Fruit fly (Drosophila melanogaster) whole organism, embryonic: Measurements from ENCODE around the gene UQCR-C2.

Experiments used
- Bgb ChIP-seq: fragments of 200-800 bp; sonication (Bioruptor generic); IDR thresholded peaks from 2 replicates; pipeline ENCODE4 v1.3.6; 2022; ENCODE audit warnings: missing biosample characterization, missing genetic modification characterization; ENCODE audit not compliant: partially characterized antibody
- CG10654 ChIP-seq: fragments of 200-800 bp; sonication (Bioruptor generic); optimal IDR thresholded peaks from 2 replicates; lab custom pipeline; 2016; ENCODE audit warnings: missing biosample characterization, missing genetic modification characterization
- CG11504 ChIP-seq: fragments of 200-800 bp; sonication (Bioruptor generic); optimal IDR thresholded peaks from 3 replicates; lab custom pipeline; 2019; ENCODE audit warnings: missing biosample characterization, mild to moderate bottlenecking, missing genetic modification characterization, moderate library complexity
- CG14050 ChIP-seq: fragments of 200-800 bp; sonication (Bioruptor generic); IDR thresholded peaks from 3 replicates; pipeline ENCODE4 v1.3.6; 2022; ENCODE audit warnings: missing biosample characterization, missing genetic modification characterization
- CG15601 ChIP-seq: fragments of 200-800 bp; sonication (Bioruptor generic); optimal IDR thresholded peaks from 3 replicates; lab custom pipeline; 2019; ENCODE audit warnings: missing biosample characterization, mild to moderate bottlenecking, missing genetic modification characterization, moderate library complexity
- CG17568 ChIP-seq: fragments of 200-800 bp; sonication (Bioruptor generic); optimal IDR thresholded peaks from 2 replicates; lab custom pipeline; 2018; ENCODE audit warnings: missing biosample characterization, mild to moderate bottlenecking, missing genetic modification characterization, moderate library complexity
- CG31365 ChIP-seq: fragments of 200-800 bp; sonication (Bioruptor generic); optimal IDR thresholded peaks from 2 replicates; lab custom pipeline; 2018; ENCODE audit warnings: missing biosample characterization, mild to moderate bottlenecking, missing genetic modification characterization
- CG32532 ChIP-seq: fragments of 200-800 bp; sonication (Bioruptor generic); IDR thresholded peaks from 2 replicates; pipeline ENCODE4 v1.3.6; 2022; ENCODE audit warnings: missing biosample characterization, missing genetic modification characterization
- CG3995 ChIP-seq: fragments of 200-800 bp; sonication (Bioruptor generic); optimal IDR thresholded peaks from 3 replicates; lab custom pipeline; 2016; ENCODE audit warnings: missing biosample characterization, missing genetic modification characterization
- CG4282 ChIP-seq: fragments of 200-800 bp; sonication (Bioruptor generic); optimal IDR thresholded peaks from 2 replicates; lab custom pipeline; 2016; ENCODE audit warnings: missing biosample characterization, missing genetic modification characterization
- CG7357 ChIP-seq: fragments of 200-800 bp; sonication (Bioruptor generic); IDR thresholded peaks from 3 replicates; pipeline ENCODE4 v1.3.6; 2022; ENCODE audit warnings: missing biosample characterization, missing genetic modification characterization
- CG7745 ChIP-seq: fragments of 200-800 bp; sonication (Bioruptor generic); optimal IDR thresholded peaks from 2 replicates; lab custom pipeline; 2018; ENCODE audit warnings: missing biosample characterization, mild to moderate bottlenecking, missing genetic modification characterization, moderate library complexity
- CG8089 ChIP-seq: fragments of 200-800 bp; sonication (Bioruptor generic); optimal IDR thresholded peaks from 3 replicates; lab custom pipeline; 2016; ENCODE audit warnings: missing biosample characterization, missing genetic modification characterization
- CG9932 ChIP-seq: fragments of 200-800 bp; sonication (Bioruptor generic); IDR thresholded peaks from 2 replicates; pipeline ENCODE4 v1.3.6; 2022; ENCODE audit warnings: missing biosample characterization, missing genetic modification characterization
- D19B ChIP-seq: fragments of 200-800 bp; sonication (Bioruptor generic); optimal IDR thresholded peaks from 2 replicates; lab custom pipeline; 2017; ENCODE audit warnings: missing biosample characterization, mild to moderate bottlenecking, missing genetic modification characterization
- Dp ChIP-seq: fragments of 200-800 bp; sonication (Bioruptor generic); optimal IDR thresholded peaks from 2 replicates; lab custom pipeline; 2018; ENCODE audit warnings: missing biosample characterization, mild to moderate bottlenecking, missing genetic modification characterization, moderate library complexity
- Dref ChIP-seq: fragments of 200-800 bp; sonication (Bioruptor generic); IDR thresholded peaks from 2 replicates; pipeline ENCODE4 v1.3.6; 2022; ENCODE audit warnings: missing biosample characterization, missing genetic modification characterization
- E2f2 ChIP-seq: fragments of 200-800 bp; sonication (Bioruptor generic); IDR thresholded peaks from 2 replicates; pipeline ENCODE4 v1.3.6; 2022; ENCODE audit warnings: missing biosample characterization, missing genetic modification characterization
- ERR ChIP-seq: fragments of 200-800 bp; sonication (Bioruptor generic); optimal IDR thresholded peaks from 2 replicates; lab custom pipeline; 2016; ENCODE audit warnings: missing biosample characterization, missing genetic modification characterization
- Eip74EF ChIP-seq, 2 experiments: fragments of 200-800 bp in 1 of 2; fragments of >200 bp in 1 of 2; sonication (Bioruptor generic) in 1 of 2; optimal IDR thresholded peaks; 2 replicates each; lab custom pipeline; 2017 to 2019; ENCODE audit warnings: missing biosample characterization in 2 of 2, missing genetic modification characterization in 2 of 2, mild to moderate bottlenecking in 1 of 2, moderate library complexity in 1 of 2
- HHEX ChIP-seq: fragments of 200-800 bp; sonication (Bioruptor generic); optimal IDR thresholded peaks from 3 replicates; lab custom pipeline; 2017; ENCODE audit warnings: missing biosample characterization, mild to moderate bottlenecking, missing genetic modification characterization, missing genetic modification reagents
- HmgZ ChIP-seq: fragments of 200-800 bp; sonication (Bioruptor generic); optimal IDR thresholded peaks from 2 replicates; lab custom pipeline; 2018; ENCODE audit warnings: missing biosample characterization, mild to moderate bottlenecking, missing genetic modification characterization
- Med ChIP-seq: fragments of 200-800 bp; sonication (Bioruptor generic); peaks from one replicate; lab custom pipeline; 2016; ENCODE audit warnings: missing biosample characterization, missing genetic modification characterization, mild to moderate bottlenecking, inconsistent platforms, moderate library complexity
- NFAT ChIP-seq: fragments of 200-800 bp; sonication (Bioruptor generic); IDR thresholded peaks from 2 replicates; pipeline ENCODE4 v1.3.6; 2022; ENCODE audit warnings: missing biosample characterization, missing genetic modification characterization
- Opbp ChIP-seq: fragments of 200-800 bp; sonication (Bioruptor generic); IDR thresholded peaks from 3 replicates; pipeline ENCODE4 v1.3.6; 2022; ENCODE audit warnings: missing biosample characterization, missing genetic modification characterization; ENCODE audit not compliant: partially characterized antibody
- Pdp1 ChIP-seq, 2 experiments: fragments of 200-800 bp; sonication (Bioruptor generic); optimal IDR thresholded peaks; 3 replicates each; lab custom pipeline; 2016; ENCODE audit warnings: missing biosample characterization in 2 of 2, missing genetic modification characterization in 2 of 2, mild to moderate bottlenecking in 1 of 2, moderate library complexity in 1 of 2
- Scr ChIP-seq: fragments of 200-800 bp; sonication (Bioruptor generic); IDR thresholded peaks from 2 replicates; pipeline ENCODE4 v1.3.6; 2022; ENCODE audit warnings: missing biosample characterization, missing genetic modification characterization; ENCODE audit not compliant: partially characterized antibody
- bbx ChIP-seq: fragments of 200-800 bp; sonication (Bioruptor generic); IDR thresholded peaks from 2 replicates; pipeline ENCODE4 v1.3.6; 2022; ENCODE audit warnings: missing biosample characterization, missing genetic modification characterization; ENCODE audit not compliant: partially characterized antibody
- caup ChIP-seq: fragments of 200-800 bp; sonication (Bioruptor generic); optimal IDR thresholded peaks from 3 replicates; lab custom pipeline; 2017; ENCODE audit warnings: missing biosample characterization, mild to moderate bottlenecking, missing genetic modification characterization, moderate library complexity; ENCODE audit not compliant: severe bottlenecking
- dpn ChIP-seq, 2 experiments: fragments of 200-800 bp; sonication (Bioruptor generic); optimal IDR thresholded peaks; 3 replicates each; lab custom pipeline; 2016; ENCODE audit warnings: missing biosample characterization in 2 of 2, missing genetic modification characterization in 2 of 2
- dysf ChIP-seq: fragments of 200-800 bp; sonication (Bioruptor generic); IDR thresholded peaks from 3 replicates; pipeline ENCODE4 v1.3.6; 2022; ENCODE audit warnings: missing biosample characterization, missing genetic modification characterization
- eyg ChIP-seq: fragments of 200-800 bp; sonication (Bioruptor generic); optimal IDR thresholded peaks from 3 replicates; lab custom pipeline; 2016; ENCODE audit warnings: missing biosample characterization, missing genetic modification characterization
- fu2 ChIP-seq: fragments of 200-800 bp; sonication (Bioruptor generic); optimal IDR thresholded peaks from 2 replicates; lab custom pipeline; 2016; ENCODE audit warnings: missing biosample characterization, missing genetic modification characterization
- gcm2 ChIP-seq: fragments of 200-800 bp; sonication (Bioruptor generic); optimal IDR thresholded peaks from 2 replicates; lab custom pipeline; 2016; ENCODE audit warnings: missing biosample characterization, missing genetic modification characterization
- grau ChIP-seq: fragments of 200-800 bp; optimal IDR thresholded peaks from 3 replicates; lab custom pipeline; 2019; ENCODE audit warnings: missing biosample characterization, mild to moderate bottlenecking, missing genetic modification characterization, moderate library complexity
- grn ChIP-seq: fragments of 200-800 bp; sonication (Bioruptor generic); optimal IDR thresholded peaks from 3 replicates; lab custom pipeline; 2017; ENCODE audit warnings: missing biosample characterization, missing genetic modification characterization
- inv ChIP-seq: fragments of 200-800 bp; sonication (Bioruptor generic); IDR thresholded peaks from 2 replicates; pipeline ENCODE4 v1.3.6; 2022; ENCODE audit warnings: missing biosample characterization, missing genetic modification characterization; ENCODE audit not compliant: partially characterized antibody
- mam ChIP-seq: fragments of 200-800 bp; sonication (Bioruptor generic); optimal IDR thresholded peaks from 3 replicates; lab custom pipeline; 2016; ENCODE audit warnings: missing biosample characterization, missing genetic modification characterization
- nmo ChIP-seq: fragments of 200-800 bp; sonication (Bioruptor generic); optimal IDR thresholded peaks from 2 replicates; lab custom pipeline; 2018; ENCODE audit warnings: missing biosample characterization, mild to moderate bottlenecking, missing genetic modification characterization, moderate library complexity
- oc ChIP-seq: fragments of 200-800 bp; sonication (Bioruptor generic); optimal IDR thresholded peaks from 2 replicates; lab custom pipeline; 2018; ENCODE audit warnings: missing biosample characterization, mild to moderate bottlenecking, missing genetic modification characterization, moderate library complexity
- pita ChIP-seq: fragments of 200-800 bp; sonication (Bioruptor generic); optimal IDR thresholded peaks from 2 replicates; lab custom pipeline; 2017; ENCODE audit warnings: missing biosample characterization, mild to moderate bottlenecking, missing genetic modification characterization
- run ChIP-seq: fragments of 200-800 bp; sonication (Bioruptor generic); optimal IDR thresholded peaks from 3 replicates; lab custom pipeline; 2018; ENCODE audit warnings: missing biosample characterization, mild to moderate bottlenecking, missing genetic modification characterization
- sens ChIP-seq: fragments of 200-800 bp; sonication (Bioruptor generic); peaks from one replicate; lab custom pipeline; 2016; ENCODE audit warnings: missing biosample characterization, missing genetic modification characterization
- sisA ChIP-seq: fragments of 200-800 bp; sonication (Bioruptor generic); IDR thresholded peaks from 2 replicates; pipeline ENCODE4 v1.3.6; 2022; ENCODE audit warnings: missing biosample characterization, missing genetic modification characterization
- stc ChIP-seq: fragments of 200-800 bp; sonication (Bioruptor generic); IDR thresholded peaks from 2 replicates; pipeline ENCODE4 v1.3.6; 2022; ENCODE audit warnings: missing biosample characterization, missing genetic modification characterization
- vvl ChIP-seq: fragments of 200-800 bp; sonication (Bioruptor generic); IDR thresholded peaks from 2 replicates; pipeline ENCODE4 v1.3.6; 2022; ENCODE audit warnings: missing biosample characterization, missing genetic modification characterization
- zfh1 ChIP-seq: fragments of 200-800 bp; sonication (Bioruptor generic); IDR thresholded peaks from 3 replicates; pipeline ENCODE4 v1.3.6; 2022; ENCODE audit warnings: missing biosample characterization, missing genetic modification characterization

The UQCR-C2 gene

dm6 chr3L:16571014-16571738 lies 12.7 kb upstream of the UQCR-C2 start (continued):
- TF ChIP-seq CG10654 (GFP tag; lab: Kevin White, UChicago), result peak; percentile 42
- peak; percentile 57 to 61 for TF ChIP-seq dpn (GFP tag; optimal IDR thresholded peaks at IDR 0.05; lab: Kevin White, UChicago)
- no peak; the same call in 1 of the 2 replicates for TF ChIP-seq sisA
- TF ChIP-seq Scr (GFP tag; lab: Robert Waterston, UW), result no peak
- peak; percentile 82; the same call in 2 of the 3 replicates for TF ChIP-seq dysf
- no peak for TF ChIP-seq CG31365 (tag; lab: Kevin White, UChicago)
- no peak for TF ChIP-seq Eip74EF (GFP tag; optimal IDR thresholded peaks at IDR 0.05; lab: Kevin White, UChicago)
- no peak for TF ChIP-seq Dref
- TF ChIP-seq nmo (GFP tag; lab: Kevin White, UChicago), result peak; percentile 39
- no peak for TF ChIP-seq CG7745 (tag; lab: Kevin White, UChicago)
- TF ChIP-seq CG14050 (GFP tag; lab: Robert Waterston, UW), result peak; percentile 46; the same call in 2 of the 3 replicates
- TF ChIP-seq Opbp (GFP tag; lab: Robert Waterston, UW), result no peak
- TF ChIP-seq Dp (GFP tag; lab: Kevin White, UChicago), result no peak
- TF ChIP-seq fu2, result no peak
- no peak for TF ChIP-seq CG4282

dm6 chr3L:16571739-16572063 lies 12.2 kb upstream of the UQCR-C2 start:
- 0 out of 3 replicates have a peak, but pooled peaks have one; percentile 0 for TF ChIP-seq zfh1 (GFP tag; lab: Robert Waterston, UW)
- peak; percentile 54 for TF ChIP-seq sens
- peak; percentile 9 for TF ChIP-seq CG11504 (tag; lab: Kevin White, UChicago)
- no peak for TF ChIP-seq gcm2
- no peak for TF ChIP-seq D19B (GFP tag; lab: Kevin White, UChicago)
- TF ChIP-seq CG3995, result no peak
- TF ChIP-seq Pdp1 (GFP tag; optimal IDR thresholded peaks at IDR 0.05; lab: Kevin White, UChicago), result peak in 1 of 2 experiments; percentile 71

- TF ChIP-seq run (tag; lab: Kevin White, UChicago) (no peak), pita (GFP tag; lab: Kevin White, UChicago) (no peak), HHEX (GFP tag; lab: Kevin White, UChicago) (peak; percentile 17), eyg (GFP tag; lab: Kevin White, UChicago) (no peak), CG7357 (GFP tag; lab: Robert Waterston, UW) (no peak), Med (GFP tag; lab: Kevin White, UChicago) (peak; percentile 70), bbx (peak; percentile 47; the same call in 1 of the 2 replicates), NFAT (GFP tag; lab: Robert Waterston, UW) (peak; percentile 54; the same call in 1 of the 2 replicates), grau (tag; lab: Kevin White, UChicago) (peak; percentile 11), stc (peak; percentile 34; the same call in 1 of the 2 replicates), CG32532 (GFP tag; lab: Robert Waterston, UW) (peak; percentile 32; the same call in 1 of the 2 replicates), CG9932 (GFP tag; lab: Robert Waterston, UW) (no peak), HmgZ (tag; lab: Kevin White, UChicago) (peak; percentile 28), E2f2 (GFP tag; lab: Robert Waterston, UW) (peak; percentile 17; the same call in 1 of the 2 replicates), grn (GFP tag; lab: Kevin White, UChicago) (peak; percentile 92), CG15601 (tag; lab: Kevin White, UChicago) (peak; percentile 27), mam (GFP tag; lab: Kevin White, UChicago) (no peak), caup (GFP tag; lab: Kevin White, UChicago) (peak; percentile 2), vvl (peak; percentile 49), ERR (GFP tag; lab: Kevin White, UChicago) (no peak), inv (GFP tag; lab: Robert Waterston, UW) (0 out of 2 replicates have a peak, but pooled peaks have one; percentile 16), Bgb (GFP tag; lab: Robert Waterston, UW) (peak; percentile 51; the same call in 1 of the 2 replicates), Pdp1 (GFP tag; optimal IDR thresholded peaks at IDR 0.05; lab: Kevin White, UChicago) (peak in 1 of 2 experiments; percentile 75), CG17568 (peak; percentile 9), CG8089 (GFP tag; lab: Kevin White, UChicago) (no peak), oc (tag; lab: Kevin White, UChicago) (peak; percentile 19)
These were observed 11.7 kb upstream of the UQCR-C2 start for dm6 chr3L:16572208-16572607.
